Worm (Caenorhabditis elegans): ENCODE data around the gene T20D4.7.
"Not testable (repeated sequence)": the region's sequence is repeated elsewhere in the genome, so short reads cannot be mapped to it uniquely, and the experiment has no call there.

DNA sequence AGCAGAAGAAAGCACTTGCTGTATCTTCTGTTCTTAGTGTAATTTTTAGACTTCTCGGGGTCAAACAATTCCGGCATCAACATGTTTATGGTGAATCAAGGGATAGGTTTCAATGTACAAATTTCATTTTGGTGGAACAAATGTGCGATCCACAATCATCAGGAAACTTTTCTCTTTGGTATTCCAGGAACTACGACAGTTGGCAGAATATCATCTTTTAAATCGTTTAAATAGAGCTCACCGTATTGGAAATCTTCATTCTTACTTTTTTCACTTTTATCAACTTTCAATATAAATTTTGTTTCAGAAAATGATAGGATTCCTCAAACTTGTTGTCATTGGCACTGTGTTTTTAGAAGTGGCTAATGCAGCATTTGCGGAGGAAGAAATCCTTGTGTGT lies 11.9 kb upstream of the T20D4.7 start, which contains the start of gene T20D4.12:
- TF ChIP-seq ceh-82 (tag; optimal IDR thresholded peaks at IDR 0.05); unc-39 (tag; optimal IDR thresholded peaks at IDR 0.05); nhr-77 (tag; optimal IDR thresholded peaks at IDR 0.05); mdl-1 (tag; optimal IDR thresholded peaks at IDR 0.05); nhr-11 (tag; optimal IDR thresholded peaks at IDR 0.05); nhr-237 (tag; optimal IDR thresholded peaks at IDR 0.05); blmp-1 (tag; optimal IDR thresholded peaks at IDR 0.05; ENCODE audit: insufficient read depth); nhr-23 (tag; optimal IDR thresholded peaks at IDR 0.05); lin-39 (tag; optimal IDR thresholded peaks at IDR 0.05); elt-1 (tag; optimal IDR thresholded peaks at IDR 0.05): not testable (repeated sequence)

Data from whole organism, L2 larva.